Worm (Caenorhabditis elegans) whole organism, young adult: ENCODE data around the gene srg-13.
A peak's percentile ranks its signal among the peaks of the same experiment; 100 is the strongest.

ENCODE experiments used
- B0336.3 ChIP-seq: fragments of 200-800 bp; sonication (Bioruptor generic); IDR thresholded peaks from 2 replicates; pipeline ENCODE4 v1.3.6; 2022; ENCODE audit warnings: missing genetic modification characterization, missing compliant biosample characterization
- C17E4.6 ChIP-seq: fragments of 200-800 bp; sonication (Bioruptor generic); IDR thresholded peaks from 2 replicates; pipeline ENCODE4 v1.3.6; 2022; ENCODE audit warnings: missing genetic modification reagents, missing genetic modification characterization, missing compliant biosample characterization
- F33H1.4 ChIP-seq: fragments of 200-800 bp; sonication (Bioruptor generic); IDR thresholded peaks from 2 replicates; pipeline ENCODE4 v1.3.6; 2022; ENCODE audit warnings: missing genetic modification reagents, missing genetic modification characterization, missing compliant biosample characterization
- F37B4.10 ChIP-seq: fragments of 200-800 bp; sonication (Bioruptor generic); IDR thresholded peaks from 2 replicates; pipeline ENCODE4 v1.3.6; 2022; ENCODE audit warnings: missing genetic modification characterization, missing compliant biosample characterization
- F55B11.4 ChIP-seq: sonication (generic microtip); optimal IDR thresholded peaks from 2 replicates; lab custom pipeline; 2016; ENCODE audit warnings: missing compliant biosample characterization, missing genetic modification characterization, borderline replicate concordance; ENCODE audit not compliant: insufficient read depth
- F57C9.4 ChIP-seq: sonication (generic microtip); optimal IDR thresholded peaks from 2 replicates; lab custom pipeline; 2017; ENCODE audit warnings: mild to moderate bottlenecking, missing genetic modification characterization, missing compliant biosample characterization
- Y53G8AR.9 ChIP-seq: fragments of 200-800 bp; sonication (Bioruptor generic); conservative IDR thresholded peaks from 2 replicates; pipeline ENCODE4 v1.3.6; 2022; ENCODE audit warnings: missing genetic modification reagents, missing genetic modification characterization, missing compliant biosample characterization
- Y56A3A.18 ChIP-seq: fragments of 200-800 bp; sonication (Bioruptor generic); IDR thresholded peaks from 2 replicates; pipeline ENCODE4 v1.3.6; 2022; ENCODE audit warnings: missing genetic modification reagents, missing genetic modification characterization, missing compliant biosample characterization
- Y95B8A.8 ChIP-seq: fragments of 200-800 bp; sonication (Bioruptor generic); IDR thresholded peaks from 2 replicates; pipeline ENCODE4 v1.3.6; 2022; ENCODE audit warnings: missing genetic modification reagents, missing genetic modification characterization, missing compliant biosample characterization
- ama-1 ChIP-seq, 3 experiments: fragments of 150-350 bp in 1 of 3; sonication (generic microtip) in 2 of 3; optimal IDR thresholded peaks; 2 replicates each; lab custom pipeline; 2014 to 2018; ENCODE audit warnings: missing biosample characterization in 2 of 3, missing genetic modification characterization in 2 of 3, missing genetic modification reagents in 2 of 3
- aptf-2 ChIP-seq: fragments of 200-800 bp; sonication (Bioruptor generic); conservative IDR thresholded peaks from 2 replicates; pipeline ENCODE4 v1.3.6; 2022; ENCODE audit warnings: missing genetic modification reagents, missing genetic modification characterization, missing compliant biosample characterization
- aptf-3 ChIP-seq: fragments of 200-800 bp; sonication (Bioruptor generic); IDR thresholded peaks from 2 replicates; pipeline ENCODE4 v1.3.6; 2022; ENCODE audit warnings: missing genetic modification characterization, missing compliant biosample characterization
- atf-7 ChIP-seq: sonication (generic microtip); optimal IDR thresholded peaks from 2 replicates; lab custom pipeline; 2017; ENCODE audit warnings: mild to moderate bottlenecking, missing genetic modification characterization, missing compliant biosample characterization
- attf-5 ChIP-seq: fragments of 200-800 bp; sonication (Bioruptor generic); optimal IDR thresholded peaks from 2 replicates; lab custom pipeline; 2018; ENCODE audit warnings: mild to moderate bottlenecking, missing genetic modification characterization, missing compliant biosample characterization
- attf-6 ChIP-seq: fragments of 200-800 bp; sonication (Bioruptor generic); IDR thresholded peaks from 2 replicates; pipeline ENCODE4 v1.3.6; 2022; ENCODE audit warnings: missing genetic modification reagents, missing genetic modification characterization, missing compliant biosample characterization
- bed-1 ChIP-seq: fragments of 200-800 bp; sonication (Bioruptor generic); IDR thresholded peaks from 2 replicates; pipeline ENCODE4 v1.3.6; 2022; ENCODE audit warnings: missing genetic modification reagents, missing genetic modification characterization, missing compliant biosample characterization
- bed-2 ChIP-seq: fragments of 200-800 bp; sonication (Bioruptor generic); IDR thresholded peaks from 2 replicates; pipeline ENCODE4 v1.3.6; 2022; ENCODE audit warnings: missing genetic modification reagents, missing genetic modification characterization, missing compliant biosample characterization
- ceh-79 ChIP-seq: sonication (generic microtip); optimal IDR thresholded peaks from 2 replicates; lab custom pipeline; 2017; ENCODE audit warnings: mild to moderate bottlenecking, missing genetic modification characterization, missing compliant biosample characterization
- chd-7 ChIP-seq: sonication (generic microtip); optimal IDR thresholded peaks from 2 replicates; lab custom pipeline; 2016; ENCODE audit warnings: mild to moderate bottlenecking, missing genetic modification characterization, moderate library complexity, missing compliant biosample characterization
- die-1 ChIP-seq: sonication (generic microtip); optimal IDR thresholded peaks from 2 replicates; lab custom pipeline; 2016; ENCODE audit warnings: missing genotype, mild to moderate bottlenecking, missing genetic modification characterization, missing compliant biosample characterization
- dpff-1 ChIP-seq: sonication (generic microtip); optimal IDR thresholded peaks from 2 replicates; lab custom pipeline; 2017; ENCODE audit warnings: mild to moderate bottlenecking, missing genetic modification characterization, missing compliant biosample characterization
- egl-18 ChIP-seq: fragments of 200-800 bp; sonication (Bioruptor generic); IDR thresholded peaks from 2 replicates; pipeline ENCODE4 v1.3.6; 2022; ENCODE audit warnings: missing genetic modification reagents, missing genetic modification characterization, missing compliant biosample characterization
- gei-17 ChIP-seq: fragments of 200-800 bp; sonication (Bioruptor generic); optimal IDR thresholded peaks from 2 replicates; lab custom pipeline; 2018; ENCODE audit warnings: mild to moderate bottlenecking, missing genetic modification characterization, missing compliant biosample characterization
- hmg-1.2 ChIP-seq: fragments of 200-800 bp; sonication (Bioruptor generic); IDR thresholded peaks from 2 replicates; pipeline ENCODE4 v1.3.6; 2022; ENCODE audit warnings: missing genetic modification reagents, missing genetic modification characterization, missing compliant biosample characterization
- hmg-20 ChIP-seq: fragments of 200-800 bp; sonication (Bioruptor generic); IDR thresholded peaks from 2 replicates; pipeline ENCODE4 v1.3.6; 2022; ENCODE audit warnings: missing genetic modification reagents, missing genetic modification characterization, missing compliant biosample characterization
- hrde-1 ChIP-seq: sonication (generic microtip); optimal IDR thresholded peaks from 2 replicates; lab custom pipeline; 2016; ENCODE audit warnings: missing genetic modification characterization, mild to moderate bottlenecking, missing compliant biosample characterization, moderate library complexity, missing genotype, missing genetic modification reagents, borderline replicate concordance
- let-526 ChIP-seq: fragments of 200-800 bp; sonication (Bioruptor generic); IDR thresholded peaks from 2 replicates; pipeline ENCODE4 v1.3.6; 2022; ENCODE audit warnings: missing genetic modification reagents, missing genetic modification characterization, missing compliant biosample characterization
- lin-54 ChIP-seq: fragments of 200-800 bp; sonication (Bioruptor generic); optimal IDR thresholded peaks from 2 replicates; lab custom pipeline; 2018; ENCODE audit warnings: mild to moderate bottlenecking, missing genetic modification characterization, missing compliant biosample characterization
- lsl-1 ChIP-seq: fragments of 200-800 bp; sonication (Bioruptor generic); optimal IDR thresholded peaks from 2 replicates; lab custom pipeline; 2018; ENCODE audit warnings: mild to moderate bottlenecking, missing genetic modification characterization, moderate library complexity, missing compliant biosample characterization
- lsy-27 ChIP-seq: sonication (generic microtip); optimal IDR thresholded peaks from 2 replicates; lab custom pipeline; 2017; ENCODE audit warnings: missing genetic modification characterization, mild to moderate bottlenecking, missing compliant biosample characterization, antibody characterized with exemption, missing genotype, borderline replicate concordance; ENCODE audit not compliant: insufficient read depth
- madf-3 ChIP-seq: fragments of 200-800 bp; sonication (Bioruptor generic); IDR thresholded peaks from 2 replicates; pipeline ENCODE4 v1.3.6; 2022; ENCODE audit warnings: missing genetic modification reagents, missing genetic modification characterization, missing compliant biosample characterization
- madf-8 ChIP-seq: fragments of 200-800 bp; sonication (Bioruptor generic); conservative IDR thresholded peaks from 2 replicates; pipeline ENCODE4 v1.3.6; 2022; ENCODE audit warnings: missing genetic modification reagents, missing genetic modification characterization, missing compliant biosample characterization
- mes-4 ChIP-seq: sonication (generic microtip); optimal IDR thresholded peaks from 2 replicates; lab custom pipeline; 2016; ENCODE audit warnings: missing genotype, missing genetic modification characterization, missing compliant biosample characterization
- nhr-27 ChIP-seq: fragments of 200-800 bp; sonication (Bioruptor generic); optimal IDR thresholded peaks from 2 replicates; lab custom pipeline; 2018; ENCODE audit warnings: mild to moderate bottlenecking, missing genetic modification characterization, moderate library complexity, missing compliant biosample characterization
- nhr-80 ChIP-seq: sonication (generic microtip); optimal IDR thresholded peaks from 2 replicates; lab custom pipeline; 2016; ENCODE audit warnings: missing genetic modification characterization, missing compliant biosample characterization
- nhr-90 ChIP-seq: sonication (generic microtip); optimal IDR thresholded peaks from 2 replicates; lab custom pipeline; 2016; ENCODE audit warnings: missing genotype, mild to moderate bottlenecking, missing genetic modification characterization, missing compliant biosample characterization
- pbrm-1 ChIP-seq: fragments of 200-800 bp; sonication (Bioruptor generic); IDR thresholded peaks from 2 replicates; pipeline ENCODE4 v1.3.6; 2022; ENCODE audit warnings: missing genetic modification reagents, missing genetic modification characterization, missing compliant biosample characterization
- rec-8 ChIP-seq, 2 experiments: sonication (generic microtip); optimal IDR thresholded peaks; 2 replicates each; lab custom pipeline; 2016; ENCODE audit warnings: mild to moderate bottlenecking in 2 of 2, missing genetic modification characterization in 2 of 2, missing genetic modification reagents in 2 of 2, missing genotype in 2 of 2, missing biosample characterization in 1 of 2, missing compliant biosample characterization in 1 of 2, moderate library complexity in 1 of 2
- sea-2 ChIP-seq: fragments of 200-800 bp; sonication (Bioruptor generic); IDR thresholded peaks from 2 replicates; pipeline ENCODE4 v1.3.6; 2022; ENCODE audit warnings: missing genetic modification characterization, missing compliant biosample characterization
- somi-1 ChIP-seq: fragments of 200-800 bp; sonication (Bioruptor generic); optimal IDR thresholded peaks from 2 replicates; lab custom pipeline; 2018; ENCODE audit warnings: mild to moderate bottlenecking, missing genetic modification characterization, missing compliant biosample characterization
- tbx-9 ChIP-seq: sonication (generic microtip); optimal IDR thresholded peaks from 2 replicates; lab custom pipeline; 2016; ENCODE audit warnings: borderline replicate concordance, missing genetic modification characterization, inconsistent platforms, missing compliant biosample characterization
- unc-62 ChIP-seq: fragments of 150-350 bp; optimal IDR thresholded peaks from 2 replicates; lab custom pipeline; 2014; ENCODE audit warnings: missing biosample characterization, missing genetic modification reagents, missing genetic modification characterization
- zfh-2 ChIP-seq: fragments of 200-800 bp; sonication (Bioruptor generic); conservative IDR thresholded peaks from 2 replicates; pipeline ENCODE4 v1.3.6; 2022; ENCODE audit warnings: missing genetic modification reagents, missing genetic modification characterization, missing compliant biosample characterization

The srg-13 gene

DNA sequence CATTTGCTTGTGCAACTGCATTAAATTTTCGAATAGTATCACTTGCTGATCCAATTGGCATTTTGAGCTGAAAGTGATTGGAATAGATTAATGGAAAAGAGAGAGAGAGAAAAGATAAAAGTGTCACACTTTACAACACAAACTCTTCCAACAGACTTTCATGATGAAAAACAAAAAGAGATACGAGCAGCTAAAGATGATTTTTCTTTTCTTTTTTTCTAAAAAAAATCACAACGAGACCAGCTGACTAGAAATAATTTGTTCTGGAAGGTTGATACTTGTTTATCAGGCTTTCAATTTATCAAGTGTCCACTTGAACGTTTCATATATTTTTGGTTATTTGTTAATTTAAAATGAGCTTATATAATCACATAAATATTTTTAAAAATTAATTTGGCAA, 15.1 kb downstream of the srg-13 start:
- TF ChIP-seq C17E4.6 (GFP tag; lab: Robert Waterston, UW) (no peak), B0336.3 (GFP tag; lab: Robert Waterston, UW) (no peak), ama-1 (optimal IDR thresholded peaks at IDR 0.05; lab: Kevin White, UChicago) (no peak), ama-1 (GFP tag; optimal IDR thresholded peaks at IDR 0.05; lab: Kevin White, UChicago) (no peak), nhr-27 (no peak), mes-4 (tag; lab: Kevin White, UChicago) (no peak), die-1 (no peak), F33H1.4 (GFP tag; lab: Robert Waterston, UW) (no peak), somi-1 (GFP tag; lab: Kevin White, UChicago) (no peak), madf-3 (GFP tag; lab: Robert Waterston, UW) (no peak), let-526 (no peak), pbrm-1 (no peak), Y56A3A.18 (no peak), attf-5 (GFP tag; lab: Kevin White, UChicago) (no peak), lsy-27 (tag; lab: Kevin White, UChicago) (no peak), zfh-2 (GFP tag; lab: Robert Waterston, UW) (no peak)

DNA sequence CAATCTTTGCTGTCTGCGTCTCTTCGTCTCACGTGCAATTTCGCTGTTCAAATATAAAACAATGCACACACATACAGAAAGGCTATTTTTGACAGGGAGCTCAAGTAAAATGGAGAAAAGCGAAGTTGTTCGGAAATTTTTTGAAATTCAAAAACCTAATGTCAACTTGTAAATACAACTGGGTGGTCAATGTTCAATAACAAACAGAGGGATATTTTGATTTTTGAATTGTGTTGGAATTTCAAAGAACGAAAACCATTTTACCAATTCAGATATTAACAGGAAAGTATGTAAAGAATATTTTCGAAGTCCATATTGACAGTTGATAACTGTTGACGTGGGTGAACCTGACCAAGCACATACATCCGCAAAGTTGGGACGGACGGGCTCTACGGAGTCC, 16.3 kb downstream of the srg-13 start, which contains the start of gene tag-243:
tag-243 (minus strand) TSS at position 101 of the 400 bp plus-strand sequence.
- TF ChIP-seq hmg-1.2 (GFP tag; lab: Robert Waterston, UW) (peak; percentile 64), unc-62 (no peak)
- TF ChIP-seq, all 124 proteins: peak for 1

DNA sequence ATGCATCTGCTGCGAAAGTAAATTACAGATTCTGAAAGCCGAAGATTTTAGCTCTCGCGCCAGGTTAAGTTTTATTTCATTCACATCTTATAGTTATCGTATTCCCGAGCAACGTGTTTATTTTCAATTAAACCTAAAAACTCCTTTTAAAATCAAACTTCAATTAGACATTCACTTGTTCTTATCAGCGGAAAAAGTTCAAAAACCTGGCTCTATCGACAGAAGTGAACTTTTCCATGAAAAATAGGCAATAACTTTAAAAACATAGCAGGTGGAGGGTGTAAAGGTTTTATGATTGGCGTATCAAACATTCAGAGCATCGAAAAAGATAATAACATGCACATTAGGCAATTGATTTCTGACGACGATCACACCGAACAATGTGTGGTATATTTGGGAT, 16.9 kb downstream of the srg-13 start, which contains the start of gene ppat-1:
ppat-1 (plus strand) TSS at position 316 of the 400 bp plus-strand sequence.
- TF ChIP-seq nhr-80 (tag; lab: Kevin White, UChicago) (peak; percentile 51), sea-2 (GFP tag; lab: Robert Waterston, UW) (no peak)

DNA sequence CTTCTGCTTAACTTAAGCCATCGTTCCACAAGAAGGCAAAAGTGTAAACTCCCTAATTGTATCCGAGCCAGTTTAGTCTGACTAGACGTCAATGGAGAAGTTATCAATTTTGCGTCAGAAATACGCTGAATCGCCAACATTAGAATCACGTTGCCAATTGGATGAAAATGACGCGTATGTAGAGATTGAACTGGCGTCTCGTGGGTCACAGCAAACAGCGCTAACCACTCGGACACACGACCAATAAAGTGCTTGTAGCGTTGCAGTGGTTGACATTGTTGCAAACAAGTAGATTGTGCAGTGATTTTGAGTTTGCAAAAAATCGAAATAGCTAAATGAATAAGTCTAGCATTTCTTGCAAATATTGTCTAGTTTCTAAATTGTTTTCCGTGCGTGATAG, 17.5 kb downstream of the srg-13 start:
- peak; percentile 67 for TF ChIP-seq lsl-1 (GFP tag; lab: Kevin White, UChicago)
- TF ChIP-seq lin-54 (GFP tag; lab: Kevin White, UChicago), result peak; percentile 77
- peak; percentile 78 to 96 for TF ChIP-seq rec-8 (tag; optimal IDR thresholded peaks at IDR 0.05; lab: Kevin White, UChicago)
- TF ChIP-seq F33H1.4 (GFP tag; lab: Robert Waterston, UW), result peak; percentile 57
- TF ChIP-seq gei-17 (GFP tag; lab: Kevin White, UChicago), result peak; percentile 29
- TF ChIP-seq dpff-1 (tag; lab: Kevin White, UChicago), result no peak
- TF ChIP-seq F55B11.4 (tag; lab: Kevin White, UChicago), result no peak
- no peak for TF ChIP-seq nhr-27
- peak; percentile 90 for TF ChIP-seq chd-7 (tag; lab: Kevin White, UChicago)
- TF ChIP-seq F57C9.4 (tag; lab: Kevin White, UChicago), result peak; percentile 64
- peak; percentile 69 for TF ChIP-seq atf-7
- peak; percentile 41; the same call in 1 of the 2 replicates for TF ChIP-seq madf-8 (GFP tag; lab: Robert Waterston, UW)
- peak; percentile 90 for TF ChIP-seq aptf-3 (GFP tag; lab: Robert Waterston, UW)
- TF ChIP-seq bed-2 (GFP tag; lab: Robert Waterston, UW), result no peak
- TF ChIP-seq aptf-2 (GFP tag; lab: Robert Waterston, UW), result no peak
- 0 out of 2 replicates have a peak, but pooled peaks have one; percentile 71 for TF ChIP-seq F37B4.10
- peak; percentile 77 for TF ChIP-seq Y53G8AR.9 (GFP tag; lab: Robert Waterston, UW)
- 0 out of 2 replicates have a peak, but pooled peaks have one; percentile 34 for TF ChIP-seq egl-18 (GFP tag; lab: Robert Waterston, UW)
- peak; percentile 98 for TF ChIP-seq nhr-90 (tag; lab: Kevin White, UChicago)
- 0 out of 2 replicates have a peak, but pooled peaks have one; percentile 59 for TF ChIP-seq hmg-20 (GFP tag; lab: Robert Waterston, UW)
- peak; percentile 86 for TF ChIP-seq hrde-1 (tag; lab: Kevin White, UChicago)
- TF ChIP-seq attf-6 (GFP tag; lab: Robert Waterston, UW), result peak; percentile 72; the same call in 1 of the 2 replicates
- peak; percentile 81 for TF ChIP-seq attf-5 (GFP tag; lab: Kevin White, UChicago)
- peak; percentile 45 for TF ChIP-seq tbx-9 (tag; lab: Kevin White, UChicago)
- peak; percentile 64 for TF ChIP-seq ceh-79 (tag; lab: Kevin White, UChicago)
- no peak for TF ChIP-seq bed-1 (GFP tag; lab: Robert Waterston, UW)
- 0 out of 2 replicates have a peak, but pooled peaks have one; percentile 63 for TF ChIP-seq Y95B8A.8 (GFP tag; lab: Robert Waterston, UW)
